Fruit fly (Drosophila melanogaster) whole organism, embryonic: ENCODE data around the gene CG7987.

Source experiments
- Atf-2 ChIP-seq: fragments of 200-800 bp; sonication (Bioruptor generic); optimal IDR thresholded peaks from 2 replicates; lab custom pipeline; 2016; ENCODE audit warnings: missing biosample characterization, missing genetic modification characterization
- Atf3 ChIP-seq: fragments of 200-800 bp; sonication (Bioruptor generic); optimal IDR thresholded peaks from 3 replicates; lab custom pipeline; 2016; ENCODE audit warnings: missing biosample characterization, missing genetic modification characterization
- CG10209 ChIP-seq: fragments of 200-800 bp; sonication (Bioruptor generic); optimal IDR thresholded peaks from 3 replicates; lab custom pipeline; 2017; ENCODE audit warnings: missing biosample characterization, mild to moderate bottlenecking, missing genetic modification characterization, missing genetic modification reagents
- CG10267 ChIP-seq: fragments of 200-800 bp; sonication (Bioruptor generic); optimal IDR thresholded peaks from 2 replicates; lab custom pipeline; 2018; ENCODE audit warnings: missing biosample characterization, mild to moderate bottlenecking, missing genetic modification characterization, moderate library complexity
- CG11398 ChIP-seq: fragments of 200-800 bp; sonication (Bioruptor generic); optimal IDR thresholded peaks from 2 replicates; lab custom pipeline; 2016; ENCODE audit warnings: missing biosample characterization, missing genetic modification characterization
- CG12219 ChIP-seq: fragments of 200-800 bp; sonication (Bioruptor generic); optimal IDR thresholded peaks from 3 replicates; lab custom pipeline; 2018; ENCODE audit warnings: missing biosample characterization, mild to moderate bottlenecking, missing genetic modification characterization
- CG12236 ChIP-seq: fragments of 200-800 bp; sonication (Bioruptor generic); optimal IDR thresholded peaks from 2 replicates; lab custom pipeline; 2016; ENCODE audit warnings: missing biosample characterization, missing genetic modification characterization
- CG12299 ChIP-seq: fragments of 200-800 bp; sonication (Bioruptor generic); optimal IDR thresholded peaks from 2 replicates; lab custom pipeline; 2018; ENCODE audit warnings: missing biosample characterization, mild to moderate bottlenecking, missing genetic modification characterization
- CG14860 ChIP-seq: fragments of 200-800 bp; sonication (Bioruptor generic); IDR thresholded peaks from 3 replicates; pipeline ENCODE4 v1.3.6; 2022; ENCODE audit warnings: missing biosample characterization, missing genetic modification characterization; ENCODE audit not compliant: partially characterized antibody
- CG15479 ChIP-seq: fragments of 200-800 bp; sonication (Bioruptor generic); optimal IDR thresholded peaks from 3 replicates; lab custom pipeline; 2019; ENCODE audit warnings: missing biosample characterization, mild to moderate bottlenecking, missing genetic modification characterization, moderate library complexity
- CG15601 ChIP-seq: fragments of 200-800 bp; sonication (Bioruptor generic); optimal IDR thresholded peaks from 3 replicates; lab custom pipeline; 2019; ENCODE audit warnings: missing biosample characterization, mild to moderate bottlenecking, missing genetic modification characterization, moderate library complexity
- CG1792 ChIP-seq: fragments of 200-800 bp; sonication (Bioruptor generic); optimal IDR thresholded peaks from 2 replicates; lab custom pipeline; 2016; ENCODE audit warnings: missing biosample characterization, missing genetic modification characterization
- CG4404 ChIP-seq: fragments of 200-800 bp; sonication (Bioruptor generic); IDR thresholded peaks from 2 replicates; pipeline ENCODE4 v1.3.6; 2022; ENCODE audit warnings: missing biosample characterization, missing genetic modification characterization
- CG5245 ChIP-seq: fragments of 200-800 bp; sonication (Bioruptor generic); optimal IDR thresholded peaks from 3 replicates; lab custom pipeline; 2016; ENCODE audit warnings: missing biosample characterization, missing genetic modification characterization
- CG6272 ChIP-seq: fragments of 200-800 bp; sonication (Bioruptor generic); IDR thresholded peaks from 2 replicates; pipeline ENCODE4 v1.3.6; 2022; ENCODE audit warnings: missing biosample characterization, missing genetic modification characterization
- CG6813 ChIP-seq: fragments of 200-800 bp; sonication (Bioruptor generic); optimal IDR thresholded peaks from 2 replicates; lab custom pipeline; 2017; ENCODE audit warnings: missing biosample characterization, missing genetic modification characterization, mild to moderate bottlenecking, moderate library complexity, missing genetic modification reagents
- CG7357 ChIP-seq: fragments of 200-800 bp; sonication (Bioruptor generic); IDR thresholded peaks from 3 replicates; pipeline ENCODE4 v1.3.6; 2022; ENCODE audit warnings: missing biosample characterization, missing genetic modification characterization
- CG7745 ChIP-seq: fragments of 200-800 bp; sonication (Bioruptor generic); optimal IDR thresholded peaks from 2 replicates; lab custom pipeline; 2018; ENCODE audit warnings: missing biosample characterization, mild to moderate bottlenecking, missing genetic modification characterization, moderate library complexity
- CG8089 ChIP-seq: fragments of 200-800 bp; sonication (Bioruptor generic); optimal IDR thresholded peaks from 3 replicates; lab custom pipeline; 2016; ENCODE audit warnings: missing biosample characterization, missing genetic modification characterization
- CkIIα-i1 ChIP-seq: fragments of 200-800 bp; sonication (Bioruptor generic); IDR thresholded peaks from 2 replicates; pipeline ENCODE4 v1.3.6; 2022; ENCODE audit warnings: missing biosample characterization, missing genetic modification characterization
- D19A ChIP-seq: fragments of 200-800 bp; optimal IDR thresholded peaks from 3 replicates; lab custom pipeline; 2019; ENCODE audit warnings: missing biosample characterization, mild to moderate bottlenecking, missing genetic modification characterization, moderate library complexity
- Dip2 ChIP-seq: fragments of 200-800 bp; sonication (Bioruptor generic); IDR thresholded peaks from 2 replicates; pipeline ENCODE4 v1.3.6; 2022; ENCODE audit warnings: missing biosample characterization, missing genetic modification characterization
- Doc2 ChIP-seq: fragments of 200-800 bp; sonication (Bioruptor generic); IDR thresholded peaks from 2 replicates; pipeline ENCODE4 v1.3.6; 2022; ENCODE audit warnings: missing biosample characterization, missing genetic modification characterization
- Drgx ChIP-seq: fragments of 200-800 bp; sonication (Bioruptor generic); IDR thresholded peaks from 2 replicates; pipeline ENCODE4 v1.3.6; 2022; ENCODE audit warnings: missing biosample characterization, missing genetic modification characterization
- ERR ChIP-seq: fragments of 200-800 bp; sonication (Bioruptor generic); optimal IDR thresholded peaks from 2 replicates; lab custom pipeline; 2016; ENCODE audit warnings: missing biosample characterization, missing genetic modification characterization
- Eip74EF ChIP-seq, 2 experiments: fragments of 200-800 bp in 1 of 2; fragments of >200 bp in 1 of 2; sonication (Bioruptor generic) in 1 of 2; optimal IDR thresholded peaks; 2 replicates each; lab custom pipeline; 2017 to 2019; ENCODE audit warnings: missing biosample characterization in 2 of 2, missing genetic modification characterization in 2 of 2, mild to moderate bottlenecking in 1 of 2, moderate library complexity in 1 of 2
- Gsc ChIP-seq: fragments of 200-800 bp; sonication (Bioruptor generic); IDR thresholded peaks from 2 replicates; pipeline ENCODE4 v1.3.6; 2022; ENCODE audit warnings: missing biosample characterization, missing genetic modification characterization
- Hmx ChIP-seq: fragments of 200-800 bp; sonication (Bioruptor generic); optimal IDR thresholded peaks from 2 replicates; lab custom pipeline; 2016; ENCODE audit warnings: missing biosample characterization, missing genetic modification characterization
- Hsf ChIP-seq: fragments of 200-800 bp; sonication (Bioruptor generic); optimal IDR thresholded peaks from 3 replicates; lab custom pipeline; 2016; ENCODE audit warnings: missing biosample characterization, missing genetic modification characterization
- Med ChIP-seq: fragments of 200-800 bp; sonication (Bioruptor generic); peaks from one replicate; lab custom pipeline; 2016; ENCODE audit warnings: missing biosample characterization, missing genetic modification characterization, mild to moderate bottlenecking, inconsistent platforms, moderate library complexity
- Mrtf ChIP-seq: fragments of 200-800 bp; sonication (Bioruptor generic); IDR thresholded peaks from 3 replicates; pipeline ENCODE4 v1.3.6; 2022; ENCODE audit warnings: missing biosample characterization, missing genetic modification characterization
- Spps ChIP-seq: fragments of 200-800 bp; sonication (Bioruptor generic); optimal IDR thresholded peaks from 2 replicates; lab custom pipeline; 2018; ENCODE audit warnings: missing biosample characterization, mild to moderate bottlenecking, missing genetic modification characterization
- Sry-δ ChIP-seq: fragments of 200-800 bp; sonication (Bioruptor generic); optimal IDR thresholded peaks from 2 replicates; lab custom pipeline; 2016; ENCODE audit warnings: missing biosample characterization, missing genetic modification characterization
- chm ChIP-seq: fragments of 200-800 bp; sonication (Bioruptor generic); IDR thresholded peaks from 2 replicates; pipeline ENCODE4 v1.3.6; 2022; ENCODE audit warnings: missing biosample characterization, missing genetic modification characterization
- danr ChIP-seq: fragments of 200-800 bp; sonication (Bioruptor generic); IDR thresholded peaks from 2 replicates; pipeline ENCODE4 v1.3.6; 2022; ENCODE audit warnings: missing biosample characterization, missing genetic modification characterization
- dati ChIP-seq: fragments of 200-800 bp; sonication (Bioruptor generic); IDR thresholded peaks from 2 replicates; pipeline ENCODE4 v1.3.6; 2022; ENCODE audit warnings: missing biosample characterization, missing genetic modification characterization
- dimm ChIP-seq: fragments of 200-800 bp; sonication (Bioruptor generic); IDR thresholded peaks from 2 replicates; pipeline ENCODE4 v1.3.6; 2022; ENCODE audit warnings: missing biosample characterization, missing genetic modification characterization
- fd3F ChIP-seq: fragments of 200-800 bp; sonication (Bioruptor generic); optimal IDR thresholded peaks from 2 replicates; lab custom pipeline; 2018; ENCODE audit warnings: missing biosample characterization, mild to moderate bottlenecking, missing genetic modification characterization, moderate library complexity
- hth ChIP-seq: fragments of >200 bp; optimal IDR thresholded peaks from 2 replicates; lab custom pipeline; 2017; ENCODE audit warnings: inconsistent platforms
- jing ChIP-seq: fragments of 200-800 bp; sonication (Bioruptor generic); optimal IDR thresholded peaks from 2 replicates; lab custom pipeline; 2018; ENCODE audit warnings: missing biosample characterization, mild to moderate bottlenecking, missing genetic modification characterization
- lov ChIP-seq, 2 experiments: fragments of 200-800 bp in 1 of 2; fragments of >200 bp in 1 of 2; sonication (Bioruptor generic) in 1 of 2; IDR thresholded peaks in 1 of 2; optimal IDR thresholded peaks in 1 of 2; 2 replicates in 1 of 2; 3 replicates in 1 of 2; pipeline versions ENCODE4 v1.3.6 to Lab custom; 2017 to 2022; ENCODE audit warnings: missing biosample characterization in 1 of 2, missing genetic modification characterization in 1 of 2
- nerfin-1 ChIP-seq: fragments of 200-800 bp; sonication (Bioruptor generic); optimal IDR thresholded peaks from 3 replicates; lab custom pipeline; 2019; ENCODE audit warnings: missing biosample characterization, mild to moderate bottlenecking, missing genetic modification characterization, moderate library complexity
- pum ChIP-seq: fragments of 200-800 bp; sonication (Bioruptor generic); optimal IDR thresholded peaks from 2 replicates; lab custom pipeline; 2016; ENCODE audit warnings: missing biosample characterization, missing genetic modification characterization
- ro ChIP-seq: fragments of 200-800 bp; sonication (Bioruptor generic); IDR thresholded peaks from 2 replicates; pipeline ENCODE4 v1.3.6; 2022; ENCODE audit warnings: missing biosample characterization, missing genetic modification characterization
- tup ChIP-seq: fragments of 200-800 bp; sonication (Bioruptor generic); optimal IDR thresholded peaks from 2 replicates; lab custom pipeline; 2016; ENCODE audit warnings: missing biosample characterization, mild to moderate bottlenecking, missing genetic modification characterization, moderate library complexity
- unc-4 ChIP-seq: fragments of 200-800 bp; sonication (Bioruptor generic); IDR thresholded peaks from 2 replicates; pipeline ENCODE4 v1.3.6; 2022; ENCODE audit warnings: missing biosample characterization, missing genetic modification characterization; ENCODE audit not compliant: partially characterized antibody
- z ChIP-seq: fragments of 200-800 bp; sonication (Bioruptor generic); IDR thresholded peaks from 3 replicates; pipeline ENCODE4 v1.3.6; 2022; ENCODE audit warnings: missing biosample characterization, missing genetic modification characterization
- zen ChIP-seq: fragments of 200-800 bp; sonication (Bioruptor generic); optimal IDR thresholded peaks from 3 replicates; lab custom pipeline; 2018; ENCODE audit warnings: missing biosample characterization, mild to moderate bottlenecking, missing genetic modification characterization, moderate library complexity

Gene CG7987

dm6 chr3R:14608892-14609692 lies 33.4 kb upstream of the CG7987 start, which contains the start of gene CG14853 (continued):
- TF ChIP-seq CG11398 (GFP tag; lab: Kevin White, UChicago) (peak; percentile 38), Drgx (GFP tag; lab: Robert Waterston, UW) (no peak; the same call in 1 of the 2 replicates), lov (optimal IDR thresholded peaks at IDR 0.05; lab: Kevin White, UChicago) (no peak), lov (GFP tag; IDR thresholded peaks at IDR 0.05; lab: Robert Waterston, UW) (peak; percentile 77; the same call in 1 of the 3 replicates), CG4404 (GFP tag; lab: Robert Waterston, UW) (no peak), nerfin-1 (peak; percentile 65), D19A (tag; lab: Kevin White, UChicago) (peak; percentile 76), CG14860 (GFP tag; lab: Robert Waterston, UW) (no peak), CG5245 (GFP tag; lab: Kevin White, UChicago) (no peak), CG7357 (GFP tag; lab: Robert Waterston, UW) (no peak), z (peak; percentile 12; the same call in 1 of the 3 replicates), Hsf (GFP tag; lab: Kevin White, UChicago) (peak; percentile 53), pum (no peak), CG6813 (peak; percentile 86)

dm6 chr3R:14597935-14598424 lies 22.3 kb upstream of the CG7987 start:
- TF ChIP-seq Doc2 (GFP tag; lab: Robert Waterston, UW) (no peak), chm (GFP tag; lab: Robert Waterston, UW) (0 out of 2 replicates have a peak, but pooled peaks have one; percentile 36), Eip74EF (GFP tag; optimal IDR thresholded peaks at IDR 0.05; lab: Kevin White, UChicago) (peak in 1 of 2 experiments; percentile 17), CG15601 (tag; lab: Kevin White, UChicago) (no peak), CG10267 (peak; percentile 33), Med (GFP tag; lab: Kevin White, UChicago) (peak; percentile 63), CG15479 (peak; percentile 70), CG12299 (tag; lab: Kevin White, UChicago) (no peak), CG6272 (no peak), ro (GFP tag; lab: Robert Waterston, UW) (no peak), Gsc (no peak), Atf-2 (GFP tag; lab: Kevin White, UChicago) (no peak), CG1792 (no peak), CkIIα-i1 (GFP tag; lab: Robert Waterston, UW) (no peak), jing (GFP tag; lab: Kevin White, UChicago) (no peak), tup (no peak), Hmx (GFP tag; lab: Kevin White, UChicago) (no peak), Atf3 (no peak), dati (GFP tag; lab: Robert Waterston, UW) (0 out of 2 replicates have a peak, but pooled peaks have one; percentile 24), Sry-δ (no peak), hth (no peak), unc-4 (GFP tag; lab: Robert Waterston, UW) (no peak), CG12236 (no peak), ERR (GFP tag; lab: Kevin White, UChicago) (no peak), CG8089 (GFP tag; lab: Kevin White, UChicago) (no peak), CG7745 (tag; lab: Kevin White, UChicago) (no peak), CG12219 (GFP tag; lab: Kevin White, UChicago) (no peak), Mrtf (GFP tag; lab: Robert Waterston, UW) (no peak), dimm (GFP tag; lab: Robert Waterston, UW) (0 out of 2 replicates have a peak, but pooled peaks have one; percentile 22), Dip2 (no peak), Spps (tag; lab: Kevin White, UChicago) (peak; percentile 0), CG10209 (GFP tag; lab: Kevin White, UChicago) (no peak), zen (no peak), fd3F (GFP tag; lab: Kevin White, UChicago) (no peak), danr (GFP tag; lab: Robert Waterston, UW) (no peak)
